Worm (Caenorhabditis elegans) whole organism, midembryonic: ENCODE data around the gene F58F9.8.

ENCODE experiments used
- cog-1 ChIP-seq: sonication (generic microtip); optimal IDR thresholded peaks from 2 replicates; lab custom pipeline; 2016; ENCODE audit warnings: missing genetic modification characterization, missing compliant biosample characterization
- flt-1 ChIP-seq: fragments of 200-800 bp; sonication (Bioruptor generic); IDR thresholded peaks from 2 replicates; pipeline ENCODE4 v1.3.6; 2022; ENCODE audit warnings: missing genetic modification characterization, missing compliant biosample characterization
- klf-2 ChIP-seq: fragments of 200-800 bp; sonication (Bioruptor generic); conservative IDR thresholded peaks from 2 replicates; pipeline ENCODE4 v1.3.6; 2022; ENCODE audit warnings: missing genetic modification reagents, missing genetic modification characterization, missing compliant biosample characterization
- med-1 ChIP-seq: sonication (generic microtip); optimal IDR thresholded peaks from 2 replicates; lab custom pipeline; 2017; ENCODE audit warnings: missing genetic modification characterization, mild to moderate bottlenecking, missing compliant biosample characterization, antibody characterized with exemption, missing genetic modification reagents; ENCODE audit not compliant: insufficient read depth
- ref-1 ChIP-seq: fragments of 200-800 bp; sonication (Bioruptor generic); conservative IDR thresholded peaks from 2 replicates; pipeline ENCODE4 v1.3.6; 2022; ENCODE audit warnings: missing genetic modification reagents, missing genetic modification characterization, missing compliant biosample characterization
- tab-1 ChIP-seq: fragments of 200-800 bp; sonication (Bioruptor generic); IDR thresholded peaks from 2 replicates; pipeline ENCODE4 v1.3.6; 2022; ENCODE audit warnings: missing genetic modification characterization, missing compliant biosample characterization
- ztf-23 ChIP-seq: fragments of 200-800 bp; sonication (Bioruptor generic); IDR thresholded peaks from 2 replicates; pipeline ENCODE4 v1.3.6; 2022; ENCODE audit warnings: missing genetic modification reagents, missing genetic modification characterization, missing compliant biosample characterization

- TF ChIP-seq klf-2, result no peak
- TF ChIP-seq tab-1 (GFP tag; lab: Robert Waterston, UW), result no peak
- TF ChIP-seq med-1 (GFP tag; lab: Kevin White, UChicago), result no peak
- no peak for TF ChIP-seq flt-1 (GFP tag; lab: Robert Waterston, UW)
- TF ChIP-seq cog-1 (tag; lab: Kevin White, UChicago), result no peak
- no peak for TF ChIP-seq ref-1 (GFP tag; lab: Robert Waterston, UW)
- no peak for TF ChIP-seq ztf-23
Measured at ce11 chrIV:6230560-6231073, 7.4 kb upstream of the F58F9.8 start, which contains the start of gene F58F9.4.
